Fruit fly (Drosophila melanogaster) whole organism, embryonic: ENCODE data around the gene CG31908.

ENCODE experiments used
- Awh ChIP-seq: fragments of 200-800 bp; sonication (Bioruptor generic); IDR thresholded peaks from 2 replicates; pipeline ENCODE4, ENCODE4 v1.3.6; 2022; ENCODE audit warnings: missing biosample characterization, missing genetic modification characterization
- B-H2 ChIP-seq: fragments of 200-800 bp; sonication (Bioruptor generic); optimal IDR thresholded peaks from 2 replicates; lab custom pipeline; 2018; ENCODE audit warnings: missing biosample characterization, mild to moderate bottlenecking, missing genetic modification characterization
- CG10431 ChIP-seq: fragments of 200-800 bp; sonication (Bioruptor generic); optimal IDR thresholded peaks from 3 replicates; lab custom pipeline; 2018; ENCODE audit warnings: missing biosample characterization, mild to moderate bottlenecking, missing genetic modification characterization
- CG10543 ChIP-seq: fragments of 200-800 bp; sonication (Bioruptor generic); optimal IDR thresholded peaks from 3 replicates; lab custom pipeline; 2017; ENCODE audit warnings: missing biosample characterization, mild to moderate bottlenecking, missing genetic modification characterization, moderate library complexity
- CG12219 ChIP-seq: fragments of 200-800 bp; sonication (Bioruptor generic); optimal IDR thresholded peaks from 3 replicates; lab custom pipeline; 2018; ENCODE audit warnings: missing biosample characterization, mild to moderate bottlenecking, missing genetic modification characterization
- CG12236 ChIP-seq: fragments of 200-800 bp; sonication (Bioruptor generic); optimal IDR thresholded peaks from 2 replicates; lab custom pipeline; 2016; ENCODE audit warnings: missing biosample characterization, missing genetic modification characterization
- CG13123 ChIP-seq: fragments of 200-800 bp; sonication (Bioruptor generic); optimal IDR thresholded peaks from 2 replicates; lab custom pipeline; 2016; ENCODE audit warnings: missing biosample characterization, missing genetic modification characterization
- CG13424 ChIP-seq: fragments of 200-800 bp; sonication (Bioruptor generic); optimal IDR thresholded peaks from 2 replicates; lab custom pipeline; 2019; ENCODE audit warnings: missing biosample characterization, mild to moderate bottlenecking, missing genetic modification characterization, moderate library complexity
- CG13894 ChIP-seq: fragments of 200-800 bp; sonication (Bioruptor generic); optimal IDR thresholded peaks from 3 replicates; lab custom pipeline; 2018; ENCODE audit warnings: missing biosample characterization, mild to moderate bottlenecking, missing genetic modification characterization, moderate library complexity
- CG14441 ChIP-seq: fragments of 200-800 bp; sonication (Bioruptor generic); IDR thresholded peaks from 2 replicates; pipeline ENCODE4 v1.3.6; 2022; ENCODE audit warnings: missing biosample characterization, missing genetic modification characterization
- CG1529 ChIP-seq: fragments of 200-800 bp; sonication (Bioruptor generic); optimal IDR thresholded peaks from 3 replicates; lab custom pipeline; 2018; ENCODE audit warnings: missing biosample characterization, missing genetic modification characterization
- CG15696 ChIP-seq: fragments of 200-800 bp; sonication (Bioruptor generic); optimal IDR thresholded peaks from 2 replicates; lab custom pipeline; 2019; ENCODE audit warnings: missing biosample characterization, mild to moderate bottlenecking, missing genetic modification characterization, moderate library complexity
- CG18011 ChIP-seq: fragments of 200-800 bp; sonication (Bioruptor generic); optimal IDR thresholded peaks from 2 replicates; lab custom pipeline; 2017; ENCODE audit warnings: missing biosample characterization, missing genetic modification characterization, mild to moderate bottlenecking, moderate library complexity, missing genotype
- CG18262 ChIP-seq: fragments of 200-800 bp; optimal IDR thresholded peaks from 3 replicates; lab custom pipeline; 2019; ENCODE audit warnings: missing biosample characterization, mild to moderate bottlenecking, missing genetic modification characterization, moderate library complexity
- CG3726 ChIP-seq: fragments of 200-800 bp; sonication (Bioruptor generic); IDR thresholded peaks from 3 replicates; pipeline ENCODE4, ENCODE4 v1.3.6; 2022; ENCODE audit warnings: missing biosample characterization, missing genetic modification characterization
- CG3838 ChIP-seq: fragments of 200-800 bp; sonication (Bioruptor generic); optimal IDR thresholded peaks from 3 replicates; lab custom pipeline; 2016; ENCODE audit warnings: missing biosample characterization, missing genetic modification characterization
- CG3995 ChIP-seq: fragments of 200-800 bp; sonication (Bioruptor generic); optimal IDR thresholded peaks from 3 replicates; lab custom pipeline; 2016; ENCODE audit warnings: missing biosample characterization, missing genetic modification characterization
- CG4360 ChIP-seq: fragments of 200-800 bp; sonication (Bioruptor generic); IDR thresholded peaks from 2 replicates; pipeline ENCODE4 v1.3.6; 2022; ENCODE audit warnings: missing biosample characterization, missing genetic modification characterization
- CG4424 ChIP-seq: fragments of 200-800 bp; sonication (Bioruptor generic); optimal IDR thresholded peaks from 3 replicates; lab custom pipeline; 2016; ENCODE audit warnings: missing biosample characterization, missing genetic modification characterization
- CG6765 ChIP-seq: fragments of 200-800 bp; sonication (Bioruptor generic); optimal IDR thresholded peaks from 3 replicates; lab custom pipeline; 2017; ENCODE audit warnings: missing biosample characterization, mild to moderate bottlenecking, missing genetic modification characterization
- CG7786 ChIP-seq: fragments of 200-800 bp; sonication (Bioruptor generic); optimal IDR thresholded peaks from 2 replicates; lab custom pipeline; 2016; ENCODE audit warnings: missing biosample characterization, missing genetic modification characterization
- CG8290 ChIP-seq, 3 experiments: fragments of 200-800 bp; sonication (Bioruptor generic); optimal IDR thresholded peaks; 2 replicates each; lab custom pipeline; 2016 to 2019; ENCODE audit warnings: missing biosample characterization in 3 of 3, missing genetic modification characterization in 3 of 3, mild to moderate bottlenecking in 2 of 3, moderate library complexity in 1 of 3
- CG8478 ChIP-seq: fragments of >200 bp; optimal IDR thresholded peaks from 2 replicates; lab custom pipeline; 2018
- CG9437 ChIP-seq: fragments of 200-800 bp; sonication (Bioruptor generic); optimal IDR thresholded peaks from 2 replicates; lab custom pipeline; 2018; ENCODE audit warnings: missing biosample characterization, mild to moderate bottlenecking, missing genetic modification characterization
- Camta ChIP-seq: fragments of 200-800 bp; sonication (Bioruptor generic); optimal IDR thresholded peaks from 2 replicates; lab custom pipeline; 2016; ENCODE audit warnings: missing biosample characterization, missing genetic modification characterization
- Drgx ChIP-seq: fragments of 200-800 bp; sonication (Bioruptor generic); IDR thresholded peaks from 2 replicates; pipeline ENCODE4 v1.3.6; 2022; ENCODE audit warnings: missing biosample characterization, missing genetic modification characterization
- HLH4C ChIP-seq: fragments of 200-800 bp; sonication (Bioruptor generic); IDR thresholded peaks from 3 replicates; pipeline ENCODE4 v1.3.6; 2022; ENCODE audit warnings: missing biosample characterization, missing genetic modification characterization; ENCODE audit not compliant: partially characterized antibody
- Mes4 ChIP-seq: fragments of 200-800 bp; sonication (Bioruptor generic); optimal IDR thresholded peaks from 2 replicates; lab custom pipeline; 2016; ENCODE audit warnings: missing biosample characterization, missing genetic modification characterization
- NC2α ChIP-seq: fragments of 200-800 bp; sonication (Bioruptor generic); optimal IDR thresholded peaks from 2 replicates; lab custom pipeline; 2016; ENCODE audit warnings: missing biosample characterization, missing genetic modification characterization
- Neu2 ChIP-seq: fragments of 200-800 bp; sonication (Bioruptor generic); optimal IDR thresholded peaks from 3 replicates; lab custom pipeline; 2016; ENCODE audit warnings: missing biosample characterization, missing genetic modification characterization, borderline replicate concordance
- NfI ChIP-seq: fragments of 200-800 bp; sonication (Bioruptor generic); optimal IDR thresholded peaks from 3 replicates; lab custom pipeline; 2018; ENCODE audit warnings: missing biosample characterization, mild to moderate bottlenecking, missing genetic modification characterization, moderate library complexity
- Sox100B ChIP-seq: fragments of 200-800 bp; sonication (Bioruptor generic); optimal IDR thresholded peaks from 3 replicates; lab custom pipeline; 2018; ENCODE audit warnings: missing biosample characterization, mild to moderate bottlenecking, missing genetic modification characterization
- Sox102F ChIP-seq: fragments of 200-800 bp; sonication (Bioruptor generic); optimal IDR thresholded peaks from 2 replicates; lab custom pipeline; 2018; ENCODE audit warnings: missing biosample characterization, mild to moderate bottlenecking, missing genetic modification characterization, moderate library complexity
- dan ChIP-seq: fragments of 200-800 bp; sonication (Bioruptor generic); IDR thresholded peaks from 2 replicates; pipeline ENCODE4 v1.3.6; 2022; ENCODE audit warnings: missing biosample characterization, missing genetic modification characterization
- disco-r ChIP-seq: fragments of 200-800 bp; sonication (Bioruptor generic); optimal IDR thresholded peaks from 2 replicates; lab custom pipeline; 2016; ENCODE audit warnings: missing biosample characterization, missing genetic modification characterization
- eyg ChIP-seq: fragments of 200-800 bp; sonication (Bioruptor generic); optimal IDR thresholded peaks from 3 replicates; lab custom pipeline; 2016; ENCODE audit warnings: missing biosample characterization, missing genetic modification characterization
- fru ChIP-seq: fragments of >200 bp; optimal IDR thresholded peaks from 2 replicates; lab custom pipeline; 2017
- hbn ChIP-seq: fragments of 200-800 bp; sonication (Bioruptor generic); IDR thresholded peaks from 2 replicates; pipeline ENCODE4 v1.3.6; 2022; ENCODE audit warnings: missing biosample characterization, missing genetic modification characterization; ENCODE audit not compliant: partially characterized antibody
- hth ChIP-seq: fragments of >200 bp; optimal IDR thresholded peaks from 2 replicates; lab custom pipeline; 2017; ENCODE audit warnings: inconsistent platforms
- pan ChIP-seq, 4 experiments: fragments of >200 bp in 3 of 4; fragments of 200-800 bp in 1 of 4; sonication (Bioruptor generic) in 1 of 4; optimal IDR thresholded peaks in 3 of 4; IDR thresholded peaks in 1 of 4; 2 replicates each; pipeline versions ENCODE4 v1.3.6 to Lab custom; 2017 to 2022; ENCODE audit warnings: missing biosample characterization in 2 of 4, missing genetic modification characterization in 2 of 4, mixed read lengths in 1 of 4
- pzg ChIP-seq: fragments of 200-800 bp; sonication (Bioruptor generic); optimal IDR thresholded peaks from 3 replicates; lab custom pipeline; 2018; ENCODE audit warnings: missing biosample characterization, mild to moderate bottlenecking, missing genetic modification characterization, moderate library complexity
- run ChIP-seq: fragments of 200-800 bp; sonication (Bioruptor generic); optimal IDR thresholded peaks from 3 replicates; lab custom pipeline; 2018; ENCODE audit warnings: missing biosample characterization, mild to moderate bottlenecking, missing genetic modification characterization
- salm ChIP-seq: fragments of 200-800 bp; sonication (Bioruptor generic); optimal IDR thresholded peaks from 2 replicates; lab custom pipeline; 2018; ENCODE audit warnings: missing biosample characterization, mild to moderate bottlenecking, missing genetic modification characterization
- sima ChIP-seq: fragments of 200-800 bp; sonication (Bioruptor generic); optimal IDR thresholded peaks from 2 replicates; lab custom pipeline; 2016; ENCODE audit warnings: missing biosample characterization, missing genetic modification characterization
- sr ChIP-seq: fragments of 200-800 bp; sonication (Bioruptor generic); IDR thresholded peaks from 3 replicates; pipeline ENCODE4 v1.3.6; 2022; ENCODE audit warnings: missing biosample characterization, missing genetic modification characterization
- ssp ChIP-seq: fragments of 200-800 bp; sonication (Bioruptor generic); IDR thresholded peaks from 2 replicates; pipeline ENCODE4 v1.3.6; 2022; ENCODE audit warnings: missing biosample characterization, missing genetic modification characterization
- stc ChIP-seq: fragments of 200-800 bp; sonication (Bioruptor generic); IDR thresholded peaks from 2 replicates; pipeline ENCODE4 v1.3.6; 2022; ENCODE audit warnings: missing biosample characterization, missing genetic modification characterization
- twi ChIP-seq: fragments of 200-800 bp; optimal IDR thresholded peaks from 2 replicates; lab custom pipeline; 2019; ENCODE audit warnings: missing biosample characterization, mild to moderate bottlenecking, missing genetic modification characterization, moderate library complexity
- wor ChIP-seq: fragments of 200-800 bp; sonication (Bioruptor generic); IDR thresholded peaks from 2 replicates; pipeline ENCODE4 v1.3.6; 2022; ENCODE audit warnings: missing biosample characterization, missing genetic modification characterization
- zfh1 ChIP-seq: fragments of 200-800 bp; sonication (Bioruptor generic); IDR thresholded peaks from 3 replicates; pipeline ENCODE4 v1.3.6; 2022; ENCODE audit warnings: missing biosample characterization, missing genetic modification characterization

The CG31908 gene

dm6 chr2L:7023614-7024259, 3.5 kb downstream of the CG31908 start, which contains the start of gene Gart (continued):
- no peak for TF ChIP-seq run (tag; lab: Kevin White, UChicago)
- TF ChIP-seq Camta (GFP tag; lab: Kevin White, UChicago): peak; percentile 22
- TF ChIP-seq salm: peak; percentile 49
- peak; percentile 61 for TF ChIP-seq NfI (GFP tag; lab: Kevin White, UChicago)
- TF ChIP-seq zfh1 (GFP tag; lab: Robert Waterston, UW): peak; percentile 68; the same call in 2 of the 3 replicates
- no peak for TF ChIP-seq pan (optimal IDR thresholded peaks at IDR 0.05; lab: Kevin White, UChicago)
- TF ChIP-seq pan (GFP tag; optimal IDR thresholded peaks at IDR 0.05 in 1 of 2, IDR thresholded peaks at IDR 0.05 in 1 of 2): peak in 1 of 2 experiments; percentile 28
- peak; percentile 59 for TF ChIP-seq CG1529 (GFP tag; lab: Kevin White, UChicago)
- TF ChIP-seq CG8478 (lab: Kevin White, UChicago): no peak
- TF ChIP-seq eyg (GFP tag; lab: Kevin White, UChicago): peak; percentile 40
- peak; percentile 90 for TF ChIP-seq CG10431 (GFP tag; lab: Kevin White, UChicago)
- no peak for TF ChIP-seq CG8290 (GFP tag; optimal IDR thresholded peaks at IDR 0.05; lab: Kevin White, UChicago)
- no peak for TF ChIP-seq CG8290 (tag; optimal IDR thresholded peaks at IDR 0.05; lab: Kevin White, UChicago)
- TF ChIP-seq hbn (GFP tag; lab: Robert Waterston, UW): no peak
- peak; percentile 46 for TF ChIP-seq CG12219 (GFP tag; lab: Kevin White, UChicago)
- TF ChIP-seq CG3838: no peak
- TF ChIP-seq CG13123 (GFP tag; lab: Kevin White, UChicago): no peak
- peak; percentile 52 for TF ChIP-seq disco-r (GFP tag; lab: Kevin White, UChicago)
- no peak for TF ChIP-seq Awh (GFP tag; lab: Robert Waterston, UW)
- TF ChIP-seq Neu2 (GFP tag; lab: Kevin White, UChicago): no peak
- no peak for TF ChIP-seq sr
- peak; percentile 44 for TF ChIP-seq B-H2 (GFP tag; lab: Kevin White, UChicago)
- no peak for TF ChIP-seq CG15696 (tag; lab: Kevin White, UChicago)
- TF ChIP-seq hth: no peak
- no peak for TF ChIP-seq CG18011
- no peak for TF ChIP-seq CG3995 (GFP tag; lab: Kevin White, UChicago)
- no peak for TF ChIP-seq CG4360 (GFP tag; lab: Robert Waterston, UW)
- TF ChIP-seq ssp (GFP tag; lab: Robert Waterston, UW): peak; percentile 71
- no peak for TF ChIP-seq Sox102F (GFP tag; lab: Kevin White, UChicago)
- TF ChIP-seq wor (GFP tag; lab: Robert Waterston, UW): no peak; the same call in 1 of the 2 replicates
- TF ChIP-seq CG3726: no peak
- TF ChIP-seq fru (lab: Kevin White, UChicago): no peak
- no peak for TF ChIP-seq CG13894 (tag; lab: Kevin White, UChicago)
- TF ChIP-seq CG14441 (GFP tag; lab: Robert Waterston, UW): 0 out of 2 replicates have a peak, but pooled peaks have one; percentile 30
- TF ChIP-seq CG7786 (GFP tag; lab: Kevin White, UChicago): peak; percentile 68
- TF ChIP-seq HLH4C (GFP tag; lab: Robert Waterston, UW): no peak
- no peak for TF ChIP-seq stc
- TF ChIP-seq pzg: no peak
- TF ChIP-seq twi (tag; lab: Kevin White, UChicago): peak; percentile 30
- peak; percentile 52; the same call in 1 of the 2 replicates for TF ChIP-seq Drgx
- no peak for TF ChIP-seq sima (GFP tag; lab: Kevin White, UChicago)
- TF ChIP-seq CG13424 (tag; lab: Kevin White, UChicago): peak; percentile 69
- no peak for TF ChIP-seq CG4424 (GFP tag; lab: Kevin White, UChicago)
- TF ChIP-seq Mes4 (GFP tag; lab: Kevin White, UChicago): peak; percentile 50
- peak; percentile 19 for TF ChIP-seq CG6765 (GFP tag; lab: Kevin White, UChicago)
- TF ChIP-seq dan (GFP tag; lab: Robert Waterston, UW): no peak
- TF ChIP-seq CG10543 (GFP tag; lab: Kevin White, UChicago): peak; percentile 75
- peak; percentile 8 for TF ChIP-seq CG18262 (tag; lab: Kevin White, UChicago)
- TF ChIP-seq CG9437 (GFP tag; lab: Kevin White, UChicago): peak; percentile 24
- no peak for TF ChIP-seq Sox100B (GFP tag; lab: Kevin White, UChicago)
- TF ChIP-seq CG12236: peak; percentile 46
- TF ChIP-seq NC2α: no peak
